Worm (Caenorhabditis elegans) whole organism, L3 larva: ENCODE data around the gene F46H5.7.
A peak's percentile ranks its signal among the peaks of the same experiment; 100 is the strongest.

ENCODE experiments used
- R02D3.7 ChIP-seq: fragments of 150-350 bp; optimal IDR thresholded peaks from 2 replicates; lab custom pipeline; 2014; ENCODE audit warnings: missing biosample characterization, missing genetic modification characterization
- ZK546.5 ChIP-seq: sonication (generic microtip); optimal IDR thresholded peaks from 2 replicates; lab custom pipeline; 2017; ENCODE audit warnings: missing biosample characterization, missing genetic modification characterization
- ama-1 ChIP-seq: fragments of 150-350 bp; optimal IDR thresholded peaks from 2 replicates; lab custom pipeline; 2018
- ceh-28 ChIP-seq: fragments of 150-350 bp; optimal IDR thresholded peaks from 2 replicates; lab custom pipeline; 2014; ENCODE audit warnings: missing biosample characterization, missing genetic modification reagents, missing genetic modification characterization
- ceh-82 ChIP-seq: fragments of 150-350 bp; optimal IDR thresholded peaks from 2 replicates; lab custom pipeline; 2014; ENCODE audit warnings: missing biosample characterization, missing genetic modification characterization
- ceh-9 ChIP-seq: sonication (generic microtip); optimal IDR thresholded peaks from 2 replicates; lab custom pipeline; 2018; ENCODE audit warnings: missing biosample characterization, missing genetic modification characterization
- daf-12 ChIP-seq: fragments of 150-350 bp; optimal IDR thresholded peaks from 2 replicates; lab custom pipeline; 2014; ENCODE audit warnings: missing biosample characterization, missing genetic modification reagents, missing genetic modification characterization
- egl-5 ChIP-seq: fragments of 150-350 bp; optimal IDR thresholded peaks from 2 replicates; lab custom pipeline; 2017; ENCODE audit warnings: missing biosample characterization, missing genetic modification reagents, missing genetic modification characterization, inconsistent platforms
- elt-2 ChIP-seq: sonication (generic microtip); optimal IDR thresholded peaks from 2 replicates; lab custom pipeline; 2016; ENCODE audit warnings: missing genetic modification reagents, mild to moderate bottlenecking, missing genetic modification characterization, missing compliant biosample characterization
- elt-3 ChIP-seq, 3 experiments: fragments of 150-350 bp in 1 of 3; sonication (generic microtip) in 2 of 3; optimal IDR thresholded peaks; 2 replicates in 2 of 3; 4 replicates in 1 of 3; lab custom pipeline; 2014 to 2017; ENCODE audit warnings: missing biosample characterization in 3 of 3, missing genetic modification characterization in 3 of 3
- fkh-10 ChIP-seq: sonication (generic microtip); optimal IDR thresholded peaks from 2 replicates; lab custom pipeline; 2017; ENCODE audit warnings: missing biosample characterization, missing genetic modification reagents, missing genetic modification characterization
- hmg-11 ChIP-seq: sonication (generic microtip); optimal IDR thresholded peaks from 2 replicates; lab custom pipeline; 2016; ENCODE audit warnings: missing genetic modification characterization, missing compliant biosample characterization
- jun-1 ChIP-seq: fragments of 150-350 bp; optimal IDR thresholded peaks from 2 replicates; lab custom pipeline; 2014; ENCODE audit warnings: missing biosample characterization, missing genetic modification reagents, missing genetic modification characterization
- lin-15B ChIP-seq: fragments of 150-350 bp; optimal IDR thresholded peaks from 2 replicates; lab custom pipeline; 2014; ENCODE audit warnings: missing biosample characterization, missing genetic modification characterization
- lin-39 ChIP-seq: fragments of 150-350 bp; optimal IDR thresholded peaks from 2 replicates; lab custom pipeline; 2018; ENCODE audit warnings: missing biosample characterization, missing genetic modification reagents, missing genetic modification characterization
- lsy-12 ChIP-seq: sonication (generic microtip); optimal IDR thresholded peaks from 2 replicates; lab custom pipeline; 2016; ENCODE audit warnings: mild to moderate bottlenecking, missing genetic modification characterization, missing compliant biosample characterization
- mdl-1 ChIP-seq: fragments of 150-350 bp; optimal IDR thresholded peaks from 2 replicates; lab custom pipeline; 2014; ENCODE audit warnings: missing biosample characterization, missing genetic modification characterization
- mml-1 ChIP-seq: fragments of 150-350 bp; sonication (generic microtip); optimal IDR thresholded peaks from 3 replicates; lab custom pipeline; 2014; ENCODE audit warnings: missing biosample characterization, missing genetic modification characterization
- nfya-1 ChIP-seq: sonication (generic microtip); optimal IDR thresholded peaks from 2 replicates; lab custom pipeline; 2017; ENCODE audit warnings: missing genetic modification characterization, mild to moderate bottlenecking, missing compliant biosample characterization, antibody characterized with exemption, moderate library complexity; ENCODE audit not compliant: insufficient read depth
- nhr-11 ChIP-seq: fragments of 150-350 bp; optimal IDR thresholded peaks from 2 replicates; lab custom pipeline; 2014; ENCODE audit warnings: missing biosample characterization, missing genetic modification characterization
- nhr-12 ChIP-seq: fragments of 150-350 bp; optimal IDR thresholded peaks from 2 replicates; lab custom pipeline; 2014; ENCODE audit warnings: missing biosample characterization, missing genetic modification characterization
- nhr-237 ChIP-seq: fragments of 150-350 bp; optimal IDR thresholded peaks from 2 replicates; lab custom pipeline; 2014; ENCODE audit warnings: missing biosample characterization, missing genetic modification characterization
- nhr-25 ChIP-seq: sonication (generic microtip); optimal IDR thresholded peaks from 2 replicates; lab custom pipeline; 2017; ENCODE audit warnings: missing biosample characterization, missing genetic modification characterization
- nhr-28 ChIP-seq: fragments of 150-350 bp; optimal IDR thresholded peaks from 2 replicates; lab custom pipeline; 2014; ENCODE audit warnings: missing biosample characterization, missing genetic modification characterization
- nhr-43 ChIP-seq: sonication (generic microtip); optimal IDR thresholded peaks from 2 replicates; lab custom pipeline; 2016; ENCODE audit warnings: mild to moderate bottlenecking, missing genetic modification characterization, missing compliant biosample characterization; ENCODE audit not compliant: poor library complexity, severe bottlenecking
- nhr-67 ChIP-seq: fragments of 150-350 bp; optimal IDR thresholded peaks from 2 replicates; lab custom pipeline; 2014; ENCODE audit warnings: missing biosample characterization, missing genetic modification characterization
- pha-4 ChIP-seq: fragments of 150-350 bp; optimal IDR thresholded peaks from 2 replicates; lab custom pipeline; 2014; ENCODE audit warnings: missing biosample characterization, missing genetic modification reagents, missing genetic modification characterization
- pqm-1 ChIP-seq: fragments of 150-350 bp; optimal IDR thresholded peaks from 2 replicates; lab custom pipeline; 2017; ENCODE audit warnings: missing biosample characterization, missing genetic modification characterization, inconsistent platforms
- sea-2 ChIP-seq: fragments of 150-350 bp; sonication (generic microtip); optimal IDR thresholded peaks from 4 replicates; lab custom pipeline; 2014; ENCODE audit warnings: missing biosample characterization, missing genetic modification reagents, missing genetic modification characterization
- skn-1 ChIP-seq: fragments of 150-350 bp; optimal IDR thresholded peaks from 2 replicates; lab custom pipeline; 2014; ENCODE audit warnings: missing biosample characterization, missing genetic modification characterization
- snpc-4 ChIP-seq: fragments of 150-350 bp; optimal IDR thresholded peaks from 2 replicates; lab custom pipeline; 2014; ENCODE audit warnings: missing biosample characterization, missing genetic modification characterization
- tbx-2 ChIP-seq: sonication (generic microtip); optimal IDR thresholded peaks from 2 replicates; lab custom pipeline; 2016; ENCODE audit warnings: mild to moderate bottlenecking, missing genetic modification characterization, missing compliant biosample characterization
- ztf-11 ChIP-seq: fragments of 150-350 bp; optimal IDR thresholded peaks from 2 replicates; lab custom pipeline; 2014; ENCODE audit warnings: missing biosample characterization, missing genetic modification characterization

F46H5.7 gene

DNA sequence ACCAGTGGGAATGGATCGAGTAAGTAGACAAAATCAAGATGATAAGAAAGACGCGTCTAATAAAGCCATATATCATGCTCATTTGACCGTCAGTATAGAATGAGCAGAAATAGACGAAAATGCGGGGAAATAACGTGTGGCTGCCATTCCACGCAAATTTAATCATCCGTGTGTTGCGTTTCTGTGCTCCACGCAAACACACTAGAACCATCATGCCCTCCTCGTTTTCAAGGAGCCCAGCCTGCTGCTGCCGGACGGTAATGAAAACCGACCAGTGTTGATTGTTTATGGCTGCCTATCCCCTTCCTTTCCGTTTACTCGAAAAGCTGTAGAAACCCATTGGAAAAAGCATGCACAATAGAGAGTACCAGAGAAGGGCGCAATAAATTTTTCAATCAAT, 22.6 kb downstream of the F46H5.7 start:
- TF ChIP-seq jun-1 (tag; lab: Kevin White, UChicago) = no peak
- TF ChIP-seq skn-1 (tag; lab: Kevin White, UChicago) = no peak
- no peak for TF ChIP-seq nfya-1 (tag; lab: Kevin White, UChicago)
- TF ChIP-seq R02D3.7 (tag; lab: Kevin White, UChicago) = no peak
- TF ChIP-seq sea-2 (GFP tag; lab: Kevin White, UChicago) = no peak
- no peak for TF ChIP-seq lin-39
- no peak for TF ChIP-seq lsy-12 (tag; lab: Kevin White, UChicago)
- TF ChIP-seq nhr-43 (tag; lab: Kevin White, UChicago) = no peak

DNA sequence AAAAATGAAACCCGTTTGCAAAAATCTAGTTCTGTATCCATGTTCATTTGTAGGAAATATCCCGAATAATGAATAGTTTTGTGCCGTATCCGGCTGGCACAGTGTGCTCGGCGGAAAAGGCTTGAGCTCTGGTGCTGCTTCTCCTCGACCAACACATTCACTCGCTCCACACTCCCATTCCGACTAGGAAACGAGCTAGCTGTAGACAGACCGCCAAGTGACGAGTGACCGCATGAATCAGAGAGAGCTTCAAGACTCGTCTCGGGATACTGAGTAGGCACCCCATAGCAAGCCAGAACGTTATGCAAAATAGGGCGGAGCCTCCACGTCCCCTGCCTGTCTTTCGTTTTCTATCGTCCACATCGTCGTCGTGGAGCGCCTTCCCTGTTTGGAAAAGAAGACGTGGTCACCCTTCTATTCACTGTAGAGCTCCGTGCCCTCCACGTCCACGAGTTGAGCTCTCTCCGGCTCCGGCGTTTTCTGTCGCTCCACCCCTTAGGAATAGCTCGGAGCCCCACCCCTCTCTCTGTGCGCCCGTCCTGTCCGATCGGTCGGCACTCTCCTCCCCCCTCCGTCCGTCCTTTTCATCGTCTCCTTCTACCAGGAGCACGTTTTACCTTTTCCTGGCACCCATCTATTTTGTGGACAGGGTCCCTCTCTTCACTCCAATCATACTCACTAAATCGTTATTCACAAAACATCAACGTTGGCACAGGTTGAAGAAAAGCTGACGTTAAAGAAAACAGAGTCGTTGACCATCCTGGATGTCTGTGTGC, 24.9 kb downstream of the F46H5.7 start, which contains the start of gene syd-9:
Gene syd-9, plus strand, starts transcription at position 394 of the 776 bp plus-strand sequence.
- no peak for TF ChIP-seq lin-15B (tag; lab: Kevin White, UChicago)
- TF ChIP-seq ztf-11 = no peak
- peak; percentile 12 for TF ChIP-seq hmg-11 (tag; lab: Kevin White, UChicago)
- no peak for TF ChIP-seq daf-12 (tag; lab: Kevin White, UChicago)
- no peak for TF ChIP-seq ama-1
- peak; percentile 31 for TF ChIP-seq lin-39
- no peak for TF ChIP-seq tbx-2 (tag; lab: Kevin White, UChicago)
- TF ChIP-seq pha-4 (tag; lab: Kevin White, UChicago) = no peak
- TF ChIP-seq nfya-1 (tag; lab: Kevin White, UChicago) = peak; percentile 9

DNA sequence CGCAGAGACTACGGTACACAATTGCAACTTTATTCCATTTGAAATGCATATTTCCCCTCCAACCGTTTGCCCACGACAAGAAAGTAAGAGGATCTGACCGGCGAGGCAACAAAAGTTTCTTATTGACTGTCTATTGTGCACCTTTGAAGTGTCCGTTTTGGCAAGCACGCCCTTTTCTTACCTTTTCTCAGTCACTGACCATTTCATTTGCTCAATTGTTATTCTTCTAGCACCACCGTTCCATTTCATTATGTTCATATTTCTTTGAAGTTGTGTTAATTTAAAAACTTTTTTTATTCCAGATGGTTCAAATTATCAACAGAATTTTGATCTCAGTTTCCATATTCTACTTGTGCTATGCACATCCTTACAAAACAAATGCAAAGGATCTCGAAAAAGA, 31.4 kb downstream of the F46H5.7 start, which contains the start of gene spp-22:
Gene spp-22, plus strand, starts transcription at position 301 of the 400 bp plus-strand sequence.
- TF ChIP-seq nhr-67 (tag; lab: Kevin White, UChicago) (no peak), lin-15B (tag; lab: Kevin White, UChicago) (no peak), tbx-2 (tag; lab: Kevin White, UChicago) (no peak), ceh-9 (tag; lab: Kevin White, UChicago) (no peak), nhr-28 (no peak), elt-2 (tag; lab: Kevin White, UChicago) (no peak), egl-5 (tag; lab: Kevin White, UChicago) (no peak), fkh-10 (GFP tag; lab: Kevin White, UChicago) (no peak), skn-1 (tag; lab: Kevin White, UChicago) (no peak), ama-1 (no peak), mml-1 (tag; lab: Kevin White, UChicago) (no peak), elt-3 (tag; optimal IDR thresholded peaks at IDR 0.05; lab: Kevin White, UChicago) (no peak), ZK546.5 (tag; lab: Kevin White, UChicago) (no peak), sea-2 (GFP tag; lab: Kevin White, UChicago) (no peak), nhr-237 (tag; lab: Kevin White, UChicago) (no peak), nhr-12 (tag; lab: Kevin White, UChicago) (no peak), nfya-1 (tag; lab: Kevin White, UChicago) (no peak), nhr-25 (tag; lab: Kevin White, UChicago) (no peak), jun-1 (tag; lab: Kevin White, UChicago) (no peak), ceh-82 (tag; lab: Kevin White, UChicago) (no peak)

DNA sequence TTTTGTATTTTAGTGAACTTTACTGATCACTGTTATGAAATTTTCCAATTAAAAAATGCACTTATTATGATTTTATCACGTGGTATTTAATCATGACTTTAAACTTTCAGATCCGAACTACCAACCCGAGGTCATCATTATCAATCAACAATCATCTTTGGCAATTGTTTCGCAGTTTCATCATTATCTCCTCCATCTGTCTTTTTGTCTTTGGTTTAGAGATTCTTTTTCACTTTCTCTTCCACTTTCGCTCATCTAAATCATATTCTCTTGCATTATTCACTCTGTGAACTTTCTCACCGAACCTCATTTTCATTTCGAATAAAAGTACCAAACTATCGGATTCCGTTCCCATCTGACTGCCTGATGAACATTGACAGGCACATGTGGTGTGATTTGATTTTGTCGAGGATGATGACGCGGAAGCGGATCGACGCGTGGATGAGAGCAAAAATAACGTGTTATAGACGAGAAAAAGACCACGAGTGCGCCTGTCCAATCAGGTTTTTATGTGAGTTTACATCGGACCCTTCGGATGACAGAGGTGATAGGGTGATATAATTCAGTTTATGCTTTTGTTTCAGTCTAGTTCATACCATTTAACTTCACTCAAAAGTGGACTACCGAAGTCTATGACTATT, 32.2 kb downstream of the F46H5.7 start:
- TF ChIP-seq egl-5 (tag; lab: Kevin White, UChicago) (peak; percentile 53), mdl-1 (tag; lab: Kevin White, UChicago) (no peak), hmg-11 (tag; lab: Kevin White, UChicago) (no peak), skn-1 (tag; lab: Kevin White, UChicago) (no peak), nfya-1 (tag; lab: Kevin White, UChicago) (peak; percentile 71), nhr-43 (tag; lab: Kevin White, UChicago) (no peak)

DNA sequence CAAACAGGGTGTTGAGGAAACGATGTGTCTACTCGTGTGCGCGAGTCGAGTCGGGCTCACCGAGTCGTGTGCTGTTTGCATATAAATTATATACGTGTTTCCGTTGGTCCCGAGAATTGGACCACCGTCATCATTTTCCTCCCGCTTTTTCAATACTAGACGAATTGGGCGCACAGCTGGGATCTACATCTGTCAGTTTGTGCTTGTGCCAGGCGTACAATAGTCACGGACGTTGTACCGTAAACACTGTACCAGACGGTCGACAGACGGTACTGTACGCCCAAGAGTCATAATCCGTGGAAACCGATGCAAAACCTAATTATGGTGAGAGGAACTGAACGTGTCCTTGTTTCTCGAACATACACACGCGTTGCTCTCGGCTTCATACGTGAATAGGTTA, 33.6 kb downstream of the F46H5.7 start:
- TF ChIP-seq ama-1 (no peak), nhr-11 (no peak), ceh-28 (tag; lab: Kevin White, UChicago) (no peak), nhr-28 (no peak), fkh-10 (GFP tag; lab: Kevin White, UChicago) (no peak), lin-39 (no peak), ztf-11 (no peak), ceh-9 (tag; lab: Kevin White, UChicago) (no peak), snpc-4 (tag; lab: Kevin White, UChicago) (no peak), pqm-1 (tag; lab: Kevin White, UChicago) (no peak), mml-1 (tag; lab: Kevin White, UChicago) (no peak), nhr-12 (tag; lab: Kevin White, UChicago) (no peak), hmg-11 (tag; lab: Kevin White, UChicago) (no peak), R02D3.7 (tag; lab: Kevin White, UChicago) (no peak), ceh-82 (tag; lab: Kevin White, UChicago) (no peak), sea-2 (GFP tag; lab: Kevin White, UChicago) (no peak), nfya-1 (tag; lab: Kevin White, UChicago) (no peak), elt-3 (tag; optimal IDR thresholded peaks at IDR 0.05; lab: Kevin White, UChicago) (no peak)
